Worm (Caenorhabditis elegans) whole organism, late embryonic: ENCODE measurements around the gene C56E6.2.

Experiments
- C08G9.2 ChIP-seq: sonication (generic microtip); optimal IDR thresholded peaks from 2 replicates; lab custom pipeline; 2016; ENCODE audit warnings: mild to moderate bottlenecking, missing genetic modification characterization, moderate library complexity, missing compliant biosample characterization
- C38D4.7 ChIP-seq: fragments of 200-800 bp; sonication (Bioruptor generic); optimal IDR thresholded peaks from 2 replicates; lab custom pipeline; 2018; ENCODE audit warnings: mild to moderate bottlenecking, missing genetic modification characterization, moderate library complexity, missing compliant biosample characterization
- K02D7.2 ChIP-seq: sonication (generic microtip); optimal IDR thresholded peaks from 2 replicates; lab custom pipeline; 2017; ENCODE audit warnings: mild to moderate bottlenecking, missing genetic modification characterization, missing compliant biosample characterization
- T23F11.4 ChIP-seq: fragments of 200-800 bp; sonication (Bioruptor generic); optimal IDR thresholded peaks from 2 replicates; lab custom pipeline; 2018; ENCODE audit warnings: mild to moderate bottlenecking, missing genetic modification characterization, missing compliant biosample characterization
- Y22D7AL.16 ChIP-seq: sonication (generic microtip); optimal IDR thresholded peaks from 2 replicates; lab custom pipeline; 2016; ENCODE audit warnings: missing genetic modification characterization, missing compliant biosample characterization
- ceh-18 ChIP-seq: sonication (generic microtip); optimal IDR thresholded peaks from 2 replicates; lab custom pipeline; 2016; ENCODE audit warnings: missing genetic modification characterization, missing compliant biosample characterization
- ceh-2 ChIP-seq: sonication (generic microtip); optimal IDR thresholded peaks from 2 replicates; lab custom pipeline; 2016; ENCODE audit warnings: missing genotype, missing genetic modification characterization, missing compliant biosample characterization
- ceh-34 ChIP-seq: sonication (generic microtip); optimal IDR thresholded peaks from 2 replicates; lab custom pipeline; 2016; ENCODE audit warnings: mild to moderate bottlenecking, missing genetic modification characterization, missing compliant biosample characterization
- ceh-6 ChIP-seq: fragments of 200-800 bp; sonication (Bioruptor generic); optimal IDR thresholded peaks from 2 replicates; lab custom pipeline; 2018; ENCODE audit warnings: mild to moderate bottlenecking, missing genetic modification characterization, missing compliant biosample characterization
- ceh-9 ChIP-seq: sonication (generic microtip); optimal IDR thresholded peaks from 2 replicates; lab custom pipeline; 2016; ENCODE audit warnings: mild to moderate bottlenecking, missing genetic modification characterization, inconsistent platforms, missing compliant biosample characterization
- che-1 ChIP-seq: sonication (generic microtip); optimal IDR thresholded peaks from 2 replicates; lab custom pipeline; 2016; ENCODE audit warnings: mild to moderate bottlenecking, missing genetic modification characterization, missing compliant biosample characterization
- dmd-4 ChIP-seq: sonication (generic microtip); optimal IDR thresholded peaks from 2 replicates; lab custom pipeline; 2016; ENCODE audit warnings: borderline replicate concordance, missing genetic modification characterization, missing compliant biosample characterization
- elt-2 ChIP-seq: sonication (generic microtip); optimal IDR thresholded peaks from 2 replicates; lab custom pipeline; 2016; ENCODE audit warnings: missing genetic modification reagents, missing genetic modification characterization, missing compliant biosample characterization
- elt-4 ChIP-seq: sonication (generic microtip); optimal IDR thresholded peaks from 2 replicates; lab custom pipeline; 2016; ENCODE audit warnings: missing genetic modification characterization, missing compliant biosample characterization
- ets-4 ChIP-seq: sonication (generic microtip); optimal IDR thresholded peaks from 2 replicates; lab custom pipeline; 2016; ENCODE audit warnings: missing genetic modification characterization, missing compliant biosample characterization
- fax-1 ChIP-seq: sonication (generic microtip); optimal IDR thresholded peaks from 2 replicates; lab custom pipeline; 2016; ENCODE audit warnings: missing genotype, missing genetic modification characterization, missing compliant biosample characterization
- fkh-10 ChIP-seq: fragments of 150-350 bp; optimal IDR thresholded peaks from 2 replicates; lab custom pipeline; 2014; ENCODE audit warnings: missing biosample characterization, missing genetic modification reagents, missing genetic modification characterization
- fkh-6 ChIP-seq: sonication (generic microtip); optimal IDR thresholded peaks from 2 replicates; lab custom pipeline; 2016; ENCODE audit warnings: missing genetic modification characterization, missing compliant biosample characterization
- gmeb-2 ChIP-seq: sonication (generic microtip); optimal IDR thresholded peaks from 2 replicates; lab custom pipeline; 2016; ENCODE audit warnings: missing genetic modification characterization, inconsistent platforms, missing compliant biosample characterization
- hlh-6 ChIP-seq: sonication (generic microtip); optimal IDR thresholded peaks from 2 replicates; lab custom pipeline; 2016; ENCODE audit warnings: missing genotype, missing genetic modification characterization, missing compliant biosample characterization
- lim-6 ChIP-seq: sonication (generic microtip); optimal IDR thresholded peaks from 2 replicates; lab custom pipeline; 2016; ENCODE audit warnings: missing genetic modification characterization, missing compliant biosample characterization
- nfya-1 ChIP-seq: sonication (generic microtip); optimal IDR thresholded peaks from 2 replicates; lab custom pipeline; 2017; ENCODE audit warnings: missing genetic modification characterization, mild to moderate bottlenecking, missing compliant biosample characterization, antibody characterized with exemption, moderate library complexity
- nhr-232 ChIP-seq: sonication (generic microtip); optimal IDR thresholded peaks from 2 replicates; lab custom pipeline; 2016; ENCODE audit warnings: missing genetic modification characterization, missing compliant biosample characterization
- npax-4 ChIP-seq: sonication (generic microtip); optimal IDR thresholded peaks from 2 replicates; lab custom pipeline; 2016; ENCODE audit warnings: missing genetic modification characterization, missing compliant biosample characterization
- pax-1 ChIP-seq: fragments of 150-350 bp; optimal IDR thresholded peaks from 2 replicates; lab custom pipeline; 2014; ENCODE audit warnings: missing biosample characterization, missing genetic modification characterization
- pha-2 ChIP-seq: sonication (generic microtip); optimal IDR thresholded peaks from 2 replicates; lab custom pipeline; 2017; ENCODE audit warnings: mild to moderate bottlenecking, missing genetic modification characterization, missing compliant biosample characterization
- pha-4 ChIP-seq: fragments of 150-350 bp; optimal IDR thresholded peaks from 2 replicates; lab custom pipeline; 2018; ENCODE audit warnings: missing biosample characterization, missing genetic modification reagents, missing genetic modification characterization
- pqm-1 ChIP-seq: sonication (generic microtip); optimal IDR thresholded peaks from 2 replicates; lab custom pipeline; 2016; ENCODE audit warnings: missing genetic modification characterization, missing compliant biosample characterization
- sdc-2 ChIP-seq: sonication (generic microtip); optimal IDR thresholded peaks from 2 replicates; lab custom pipeline; 2016; ENCODE audit warnings: missing genotype, missing genetic modification characterization, missing compliant biosample characterization
- sox-2 ChIP-seq: fragments of 200-800 bp; sonication (Bioruptor generic); IDR thresholded peaks from 2 replicates; pipeline ENCODE4 v1.3.6; 2022; ENCODE audit warnings: missing genetic modification reagents, missing genetic modification characterization, missing compliant biosample characterization
- syd-9 ChIP-seq: sonication (generic microtip); optimal IDR thresholded peaks from 2 replicates; lab custom pipeline; 2016; ENCODE audit warnings: mild to moderate bottlenecking, missing genetic modification characterization, moderate library complexity, missing compliant biosample characterization
- tbx-2 ChIP-seq: sonication (generic microtip); optimal IDR thresholded peaks from 2 replicates; lab custom pipeline; 2016; ENCODE audit warnings: missing genetic modification characterization, missing compliant biosample characterization
- tbx-7 ChIP-seq: sonication (generic microtip); optimal IDR thresholded peaks from 2 replicates; lab custom pipeline; 2016; ENCODE audit warnings: missing genotype, missing genetic modification characterization, missing compliant biosample characterization
- ttx-3 ChIP-seq: sonication (generic microtip); optimal IDR thresholded peaks from 2 replicates; lab custom pipeline; 2016; ENCODE audit warnings: missing genetic modification reagents, missing genetic modification characterization, missing compliant biosample characterization
- unc-3 ChIP-seq, 2 experiments: fragments of 200-800 bp in 1 of 2; sonication (Bioruptor generic) in 1 of 2; sonication (generic microtip) in 1 of 2; conservative IDR thresholded peaks in 1 of 2; optimal IDR thresholded peaks in 1 of 2; 2 replicates each; pipeline versions ENCODE4 v1.3.6 to Lab custom; 2016 to 2022; ENCODE audit warnings: missing compliant biosample characterization in 2 of 2, missing genetic modification characterization in 2 of 2, missing genetic modification reagents in 1 of 2
- unc-42 ChIP-seq: sonication (generic microtip); optimal IDR thresholded peaks from 2 replicates; lab custom pipeline; 2016; ENCODE audit warnings: missing genotype, missing genetic modification characterization, missing compliant biosample characterization
- unc-55 ChIP-seq: sonication (generic microtip); optimal IDR thresholded peaks from 2 replicates; lab custom pipeline; 2017; ENCODE audit warnings: missing biosample characterization, missing genetic modification reagents, missing genetic modification characterization
- unc-86 ChIP-seq: sonication (generic microtip); optimal IDR thresholded peaks from 2 replicates; lab custom pipeline; 2016; ENCODE audit warnings: missing genetic modification characterization, missing compliant biosample characterization
- ztf-16 ChIP-seq: sonication (generic microtip); optimal IDR thresholded peaks from 2 replicates; lab custom pipeline; 2017; ENCODE audit warnings: missing genetic modification characterization, missing compliant biosample characterization

Gene C56E6.2

ce11 chrII:6516276-6516675 is 8.5 kb upstream of the C56E6.2 start, which contains the start of gene C56E6.7:
Gene C56E6.7 (plus strand): TSS chrII:6516576.
- no peak for TF ChIP-seq dmd-4 (tag; lab: Kevin White, UChicago)
- no peak for TF ChIP-seq unc-42 (tag; lab: Kevin White, UChicago)
- TF ChIP-seq fkh-6 (tag; lab: Kevin White, UChicago): no peak
- TF ChIP-seq npax-4: no peak
- TF ChIP-seq pax-1: no peak
- no peak for TF ChIP-seq syd-9
- no peak for TF ChIP-seq ceh-2 (tag; lab: Kevin White, UChicago)
- no peak for TF ChIP-seq ceh-9
- no peak for TF ChIP-seq tbx-2

ce11 chrII:6519703-6520102 is 5.0 kb upstream of the C56E6.2 start:
- TF ChIP-seq pha-4: no peak
- no peak for TF ChIP-seq K02D7.2
- no peak for TF ChIP-seq gmeb-2 (tag; lab: Kevin White, UChicago)
- no peak for TF ChIP-seq elt-2 (tag; lab: Kevin White, UChicago)
- no peak for TF ChIP-seq nfya-1 (tag; lab: Kevin White, UChicago)
- TF ChIP-seq unc-86: no peak
- TF ChIP-seq sdc-2 (tag; lab: Kevin White, UChicago): no peak
- TF ChIP-seq elt-4 (tag; lab: Kevin White, UChicago): no peak
- no peak for TF ChIP-seq C08G9.2 (tag; lab: Kevin White, UChicago)
- TF ChIP-seq fkh-10: no peak
- TF ChIP-seq ttx-3 (tag; lab: Kevin White, UChicago): no peak
- no peak for TF ChIP-seq ztf-16 (tag; lab: Kevin White, UChicago)
- no peak for TF ChIP-seq pha-2 (tag; lab: Kevin White, UChicago)
- no peak for TF ChIP-seq tbx-2
- TF ChIP-seq hlh-6: no peak
- TF ChIP-seq sox-2: no peak
- no peak for TF ChIP-seq lim-6 (tag; lab: Kevin White, UChicago)
- no peak for TF ChIP-seq che-1 (tag; lab: Kevin White, UChicago)
- TF ChIP-seq, all 69 proteins: peak for 0

ce11 chrII:6520103-6520502 is 4.6 kb upstream of the C56E6.2 start:
- no peak for TF ChIP-seq pha-2 (tag; lab: Kevin White, UChicago)
- no peak for TF ChIP-seq ceh-6 (GFP tag; lab: Kevin White, UChicago)
- TF ChIP-seq fkh-6 (tag; lab: Kevin White, UChicago): no peak
- TF ChIP-seq syd-9: no peak
- no peak for TF ChIP-seq ceh-34
- no peak for TF ChIP-seq nhr-232 (tag; lab: Kevin White, UChicago)
- TF ChIP-seq lim-6 (tag; lab: Kevin White, UChicago): no peak
- TF ChIP-seq tbx-2: no peak
- TF ChIP-seq ceh-2 (tag; lab: Kevin White, UChicago): no peak
- no peak for TF ChIP-seq nfya-1 (tag; lab: Kevin White, UChicago)
- no peak for TF ChIP-seq C38D4.7
- TF ChIP-seq ceh-9: no peak

ce11 chrII:6521316-6521715 is 3.4 kb upstream of the C56E6.2 start, which contains the start of gene toe-2:
Gene toe-2 (minus strand): TSS chrII:6521385.
- TF ChIP-seq Y22D7AL.16: no peak
- no peak for TF ChIP-seq pha-2 (tag; lab: Kevin White, UChicago)
- TF ChIP-seq gmeb-2 (tag; lab: Kevin White, UChicago): no peak
- no peak for TF ChIP-seq dmd-4 (tag; lab: Kevin White, UChicago)
- no peak for TF ChIP-seq unc-3 (GFP tag; conservative IDR thresholded peaks at IDR 0.05; lab: Robert Waterston, UW)
- TF ChIP-seq unc-3 (tag; optimal IDR thresholded peaks at IDR 0.05; lab: Kevin White, UChicago): no peak
- no peak for TF ChIP-seq pha-4
- no peak for TF ChIP-seq tbx-7 (tag; lab: Kevin White, UChicago)
- TF ChIP-seq ceh-6 (GFP tag; lab: Kevin White, UChicago): no peak
- TF ChIP-seq fax-1: no peak
- no peak for TF ChIP-seq K02D7.2
- no peak for TF ChIP-seq ets-4 (tag; lab: Kevin White, UChicago)
- TF ChIP-seq T23F11.4 (GFP tag; lab: Kevin White, UChicago): no peak
- no peak for TF ChIP-seq pqm-1 (tag; lab: Kevin White, UChicago)
- TF ChIP-seq unc-55 (GFP tag; lab: Kevin White, UChicago): no peak
- TF ChIP-seq ceh-18 (tag; lab: Kevin White, UChicago): no peak
